Worm (Caenorhabditis elegans): ENCODE measurements around the gene ham-1.

DNA sequence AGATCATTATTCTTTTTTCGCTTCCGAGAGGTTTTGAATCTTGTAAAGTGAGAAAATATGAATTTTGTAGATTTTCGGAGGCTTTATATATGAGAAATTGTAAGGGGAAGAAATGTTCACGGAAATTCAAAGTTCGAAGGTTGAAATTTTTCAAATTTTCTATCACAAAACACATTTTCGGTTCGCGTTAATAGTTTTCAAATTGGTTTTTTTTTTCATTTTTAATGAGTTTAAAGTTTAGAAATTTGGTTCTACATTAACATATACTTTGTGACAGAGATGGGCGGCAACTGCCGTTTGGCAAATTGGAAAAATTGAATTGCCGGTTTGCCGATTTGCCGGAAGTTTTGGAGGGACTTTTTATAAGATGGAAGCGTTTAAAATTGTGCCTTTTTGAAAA, 29.1 kb downstream of the ham-1 start, which contains the start of gene K08E7.4:
- TF ChIP-seq Y79H2A.3 (GFP tag; conservative IDR thresholded peaks at IDR 0.05) (no peak), unc-62 (GFP tag; optimal IDR thresholded peaks at IDR 0.05) (no peak), K11D2.4 (GFP tag; IDR thresholded peaks at IDR 0.05) (no peak), ceh-40 (GFP tag; IDR thresholded peaks at IDR 0.05) (no peak), lag-1 (GFP tag; IDR thresholded peaks at IDR 0.05) (no peak), dpff-1 (tag; optimal IDR thresholded peaks at IDR 0.05) (no peak), nhr-27 (tag; optimal IDR thresholded peaks at IDR 0.05) (no peak), athp-1 (tag; optimal IDR thresholded peaks at IDR 0.05) (no peak), snpc-3.4 (tag; optimal IDR thresholded peaks at IDR 0.05) (no peak), sea-2 (GFP tag; IDR thresholded peaks at IDR 0.05) (no peak), madf-3 (GFP tag; IDR thresholded peaks at IDR 0.05) (no peak), F10E7.11 (tag; optimal IDR thresholded peaks at IDR 0.05) (no peak), lir-1 (GFP tag; conservative IDR thresholded peaks at IDR 0.05) (no peak), ztf-22 (GFP tag; optimal IDR thresholded peaks at IDR 0.05) (no peak)
